Worm (Caenorhabditis elegans) whole organism, young adult: ENCODE measurements around the gene mes-1.

Experiments used
- B0019.2 ChIP-seq: fragments of 200-800 bp; sonication (Bioruptor generic); conservative IDR thresholded peaks from 2 replicates; pipeline ENCODE4 v1.3.6; 2022; ENCODE audit warnings: missing genetic modification reagents, missing genetic modification characterization, missing compliant biosample characterization
- D2030.7 ChIP-seq: fragments of 200-800 bp; sonication (Bioruptor generic); IDR thresholded peaks from 2 replicates; pipeline ENCODE4 v1.3.6; 2022; ENCODE audit warnings: missing genetic modification reagents, missing genetic modification characterization, missing compliant biosample characterization
- F10E7.11 ChIP-seq: sonication (generic microtip); optimal IDR thresholded peaks from 2 replicates; lab custom pipeline; 2017; ENCODE audit warnings: mild to moderate bottlenecking, missing genetic modification characterization, moderate library complexity, missing compliant biosample characterization
- F33H1.4 ChIP-seq: fragments of 200-800 bp; sonication (Bioruptor generic); IDR thresholded peaks from 2 replicates; pipeline ENCODE4 v1.3.6; 2022; ENCODE audit warnings: missing genetic modification reagents, missing genetic modification characterization, missing compliant biosample characterization
- F37B4.10 ChIP-seq: fragments of 200-800 bp; sonication (Bioruptor generic); IDR thresholded peaks from 2 replicates; pipeline ENCODE4 v1.3.6; 2022; ENCODE audit warnings: missing genetic modification characterization, missing compliant biosample characterization
- F52B5.7 ChIP-seq: sonication (generic microtip); optimal IDR thresholded peaks from 2 replicates; lab custom pipeline; 2016; ENCODE audit warnings: mild to moderate bottlenecking, missing genetic modification characterization, missing compliant biosample characterization
- F57A8.1 ChIP-seq: fragments of 200-800 bp; sonication (Bioruptor generic); optimal IDR thresholded peaks from 2 replicates; lab custom pipeline; 2018; ENCODE audit warnings: mild to moderate bottlenecking, missing genetic modification characterization, moderate library complexity, missing compliant biosample characterization
- T07F8.4 ChIP-seq: sonication (generic microtip); optimal IDR thresholded peaks from 2 replicates; lab custom pipeline; 2016; ENCODE audit warnings: mild to moderate bottlenecking, missing genetic modification characterization, moderate library complexity, missing compliant biosample characterization
- Y56A3A.18 ChIP-seq: fragments of 200-800 bp; sonication (Bioruptor generic); IDR thresholded peaks from 2 replicates; pipeline ENCODE4 v1.3.6; 2022; ENCODE audit warnings: missing genetic modification reagents, missing genetic modification characterization, missing compliant biosample characterization
- Y79H2A.3 ChIP-seq: fragments of 200-800 bp; sonication (Bioruptor generic); conservative IDR thresholded peaks from 2 replicates; pipeline ENCODE4 v1.3.6; 2022; ENCODE audit warnings: missing genetic modification reagents, missing genetic modification characterization, missing compliant biosample characterization
- akir-1 ChIP-seq: fragments of 200-800 bp; sonication (Bioruptor generic); optimal IDR thresholded peaks from 2 replicates; lab custom pipeline; 2018; ENCODE audit warnings: mild to moderate bottlenecking, missing genetic modification characterization, moderate library complexity, missing compliant biosample characterization
- attf-3 ChIP-seq: fragments of 200-800 bp; sonication (Bioruptor generic); conservative IDR thresholded peaks from 2 replicates; pipeline ENCODE4 v1.3.6; 2022; ENCODE audit warnings: missing genetic modification reagents, missing genetic modification characterization, missing compliant biosample characterization
- attf-5 ChIP-seq: fragments of 200-800 bp; sonication (Bioruptor generic); optimal IDR thresholded peaks from 2 replicates; lab custom pipeline; 2018; ENCODE audit warnings: mild to moderate bottlenecking, missing genetic modification characterization, missing compliant biosample characterization
- bed-1 ChIP-seq: fragments of 200-800 bp; sonication (Bioruptor generic); IDR thresholded peaks from 2 replicates; pipeline ENCODE4 v1.3.6; 2022; ENCODE audit warnings: missing genetic modification reagents, missing genetic modification characterization, missing compliant biosample characterization
- ccch-3 ChIP-seq: fragments of 200-800 bp; sonication (Bioruptor generic); optimal IDR thresholded peaks from 2 replicates; lab custom pipeline; 2018; ENCODE audit warnings: mild to moderate bottlenecking, missing genetic modification characterization, missing compliant biosample characterization
- ceh-100 ChIP-seq: fragments of 200-800 bp; sonication (Bioruptor generic); IDR thresholded peaks from 2 replicates; pipeline ENCODE4 v1.3.6; 2022; ENCODE audit warnings: missing genetic modification reagents, missing genetic modification characterization, missing compliant biosample characterization
- ceh-40 ChIP-seq: fragments of 200-800 bp; sonication (Bioruptor generic); IDR thresholded peaks from 2 replicates; pipeline ENCODE4 v1.3.6; 2022; ENCODE audit warnings: missing genetic modification characterization, missing compliant biosample characterization
- die-1 ChIP-seq: sonication (generic microtip); optimal IDR thresholded peaks from 2 replicates; lab custom pipeline; 2016; ENCODE audit warnings: missing genotype, mild to moderate bottlenecking, missing genetic modification characterization, missing compliant biosample characterization
- dox-1 ChIP-seq: fragments of 200-800 bp; sonication (Bioruptor generic); IDR thresholded peaks from 2 replicates; pipeline ENCODE4 v1.3.6; 2022; ENCODE audit warnings: missing genetic modification reagents, missing genetic modification characterization, missing compliant biosample characterization
- efl-1 ChIP-seq: fragments of 150-350 bp; optimal IDR thresholded peaks from 2 replicates; lab custom pipeline; 2014; ENCODE audit warnings: missing biosample characterization, missing genetic modification reagents, missing genetic modification characterization
- egl-18 ChIP-seq: fragments of 200-800 bp; sonication (Bioruptor generic); IDR thresholded peaks from 2 replicates; pipeline ENCODE4 v1.3.6; 2022; ENCODE audit warnings: missing genetic modification reagents, missing genetic modification characterization, missing compliant biosample characterization
- egl-44 ChIP-seq: fragments of 200-800 bp; sonication (Bioruptor generic); IDR thresholded peaks from 2 replicates; pipeline ENCODE4 v1.3.6; 2022; ENCODE audit warnings: missing genetic modification reagents, missing genetic modification characterization, missing compliant biosample characterization
- ekl-4 ChIP-seq: fragments of 200-800 bp; sonication (Bioruptor generic); IDR thresholded peaks from 2 replicates; pipeline ENCODE4 v1.3.6; 2022; ENCODE audit warnings: missing genetic modification reagents, missing genetic modification characterization, missing compliant biosample characterization
- fkh-3 ChIP-seq: sonication (generic microtip); optimal IDR thresholded peaks from 2 replicates; lab custom pipeline; 2016; ENCODE audit warnings: mild to moderate bottlenecking, missing genetic modification characterization, missing compliant biosample characterization
- him-1 ChIP-seq: sonication (generic microtip); optimal IDR thresholded peaks from 2 replicates; lab custom pipeline; 2016; ENCODE audit warnings: missing genotype, missing genetic modification reagents, missing genetic modification characterization, missing compliant biosample characterization
- hmg-1.2 ChIP-seq: fragments of 200-800 bp; sonication (Bioruptor generic); IDR thresholded peaks from 2 replicates; pipeline ENCODE4 v1.3.6; 2022; ENCODE audit warnings: missing genetic modification reagents, missing genetic modification characterization, missing compliant biosample characterization
- hrde-1 ChIP-seq: sonication (generic microtip); optimal IDR thresholded peaks from 2 replicates; lab custom pipeline; 2016; ENCODE audit warnings: missing genetic modification characterization, mild to moderate bottlenecking, missing compliant biosample characterization, moderate library complexity, missing genotype, missing genetic modification reagents, borderline replicate concordance
- hsf-1 ChIP-seq: fragments of 200-800 bp; sonication (Bioruptor generic); IDR thresholded peaks from 2 replicates; pipeline ENCODE4 v1.3.6; 2022; ENCODE audit warnings: missing genetic modification reagents, missing genetic modification characterization, missing compliant biosample characterization
- let-607 ChIP-seq, 2 experiments: fragments of 200-800 bp in 1 of 2; sonication (Bioruptor generic) in 1 of 2; sonication (generic microtip) in 1 of 2; optimal IDR thresholded peaks; 2 replicates each; lab custom pipeline; 2016 to 2018; ENCODE audit warnings: mild to moderate bottlenecking in 2 of 2, missing compliant biosample characterization in 2 of 2, missing genetic modification characterization in 2 of 2, moderate library complexity in 2 of 2, missing genotype in 1 of 2
- lin-35 ChIP-seq, 3 experiments: fragments of 150-350 bp in 2 of 3; sonication (generic microtip) in 1 of 3; optimal IDR thresholded peaks; 2 replicates each; lab custom pipeline; 2014 to 2018; ENCODE audit warnings: missing biosample characterization in 3 of 3, missing genetic modification characterization in 3 of 3, missing genetic modification reagents in 3 of 3
- lsl-1 ChIP-seq: fragments of 200-800 bp; sonication (Bioruptor generic); optimal IDR thresholded peaks from 2 replicates; lab custom pipeline; 2018; ENCODE audit warnings: mild to moderate bottlenecking, missing genetic modification characterization, moderate library complexity, missing compliant biosample characterization
- lsy-27 ChIP-seq: sonication (generic microtip); optimal IDR thresholded peaks from 2 replicates; lab custom pipeline; 2017; ENCODE audit warnings: missing genetic modification characterization, mild to moderate bottlenecking, missing compliant biosample characterization, antibody characterized with exemption, missing genotype, borderline replicate concordance; ENCODE audit not compliant: insufficient read depth
- mes-4 ChIP-seq: sonication (generic microtip); optimal IDR thresholded peaks from 2 replicates; lab custom pipeline; 2016; ENCODE audit warnings: missing genotype, missing genetic modification characterization, missing compliant biosample characterization
- nfya-2 ChIP-seq: fragments of 200-800 bp; sonication (Bioruptor generic); IDR thresholded peaks from 2 replicates; pipeline ENCODE4 v1.3.6; 2022; ENCODE audit warnings: missing genetic modification reagents, missing genetic modification characterization, missing compliant biosample characterization
- nfyb-1 ChIP-seq: fragments of 200-800 bp; sonication (Bioruptor generic); IDR thresholded peaks from 2 replicates; pipeline ENCODE4 v1.3.6; 2022; ENCODE audit warnings: missing genetic modification reagents, missing genetic modification characterization, missing compliant biosample characterization
- rec-8 ChIP-seq, 2 experiments: sonication (generic microtip); optimal IDR thresholded peaks; 2 replicates each; lab custom pipeline; 2016; ENCODE audit warnings: mild to moderate bottlenecking in 2 of 2, missing genetic modification characterization in 2 of 2, missing genetic modification reagents in 2 of 2, missing genotype in 2 of 2, missing biosample characterization in 1 of 2, missing compliant biosample characterization in 1 of 2, moderate library complexity in 1 of 2
- rpc-1 ChIP-seq, 2 experiments: fragments of 150-350 bp in 1 of 2; sonication (generic microtip) in 1 of 2; optimal IDR thresholded peaks; 2 replicates each; lab custom pipeline; 2014 to 2018; ENCODE audit warnings: missing biosample characterization in 1 of 2, missing genetic modification characterization in 1 of 2, missing genetic modification reagents in 1 of 2, missing genotype in 1 of 2
- sea-2 ChIP-seq: fragments of 200-800 bp; sonication (Bioruptor generic); IDR thresholded peaks from 2 replicates; pipeline ENCODE4 v1.3.6; 2022; ENCODE audit warnings: missing genetic modification characterization, missing compliant biosample characterization
- snpc-1.3 ChIP-seq: sonication (generic microtip); optimal IDR thresholded peaks from 2 replicates; lab custom pipeline; 2017; ENCODE audit warnings: missing genetic modification characterization, mild to moderate bottlenecking, missing compliant biosample characterization, antibody characterized with exemption, moderate library complexity, missing genotype, missing genetic modification reagents; ENCODE audit not compliant: insufficient read depth
- xnd-1 ChIP-seq: sonication (generic microtip); optimal IDR thresholded peaks from 2 replicates; lab custom pipeline; 2016; ENCODE audit warnings: missing genotype, missing genetic modification reagents, missing genetic modification characterization, missing compliant biosample characterization
- ztf-28 ChIP-seq: fragments of 200-800 bp; sonication (Bioruptor generic); IDR thresholded peaks from 2 replicates; pipeline ENCODE4 v1.3.6; 2022; ENCODE audit warnings: missing genetic modification reagents, missing genetic modification characterization, missing compliant biosample characterization

Gene mes-1

ce11 chrX:11828661-11829060 lies 28.6 kb upstream of the mes-1 start:
- TF ChIP-seq ekl-4 (GFP tag; lab: Robert Waterston, UW) (no peak), fkh-3 (tag; lab: Kevin White, UChicago) (no peak), hsf-1 (GFP tag; lab: Robert Waterston, UW) (no peak), ccch-3 (GFP tag; lab: Kevin White, UChicago) (no peak), ceh-40 (GFP tag; lab: Robert Waterston, UW) (no peak)

- TF ChIP-seq efl-1, result no peak
- TF ChIP-seq, all 124 proteins: peak for 0
These were observed 19.9 kb upstream of the mes-1 start, which contains the start of gene taf-7.1 for ce11 chrX:11837378-11837777. Gene taf-7.1 (minus strand): TSS chrX:11837478.

- TF ChIP-seq attf-5 (no peak), ekl-4 (GFP tag; lab: Robert Waterston, UW) (no peak), snpc-1.3 (tag; lab: Kevin White, UChicago) (no peak), sea-2 (no peak), let-607 (tag; optimal IDR thresholded peaks at IDR 0.05; lab: Kevin White, UChicago) (no peak), ceh-100 (GFP tag; lab: Robert Waterston, UW) (no peak), nfyb-1 (GFP tag; lab: Robert Waterston, UW) (no peak), B0019.2 (GFP tag; lab: Robert Waterston, UW) (no peak), F10E7.11 (no peak), attf-3 (no peak), rpc-1 (optimal IDR thresholded peaks at IDR 0.05; lab: Kevin White, UChicago) (no peak), rpc-1 (tag; optimal IDR thresholded peaks at IDR 0.05; lab: Kevin White, UChicago) (no peak), hrde-1 (tag; lab: Kevin White, UChicago) (no peak), bed-1 (no peak), xnd-1 (tag; lab: Kevin White, UChicago) (no peak), rec-8 (tag; optimal IDR thresholded peaks at IDR 0.05; lab: Kevin White, UChicago) (no peak)
These were observed 13.9 kb upstream of the mes-1 start, which contains the start of gene F54F7.2 for ce11 chrX:11843363-11843762. Gene F54F7.2 (plus strand): TSS chrX:11843663.

- TF ChIP-seq F33H1.4 (GFP tag; lab: Robert Waterston, UW), result no peak
- no peak for TF ChIP-seq hmg-1.2 (GFP tag; lab: Robert Waterston, UW)
- TF ChIP-seq Y56A3A.18 (GFP tag; lab: Robert Waterston, UW), result no peak
These were observed 8.7 kb upstream of the mes-1 start, which contains the start of gene F54F7.9 for ce11 chrX:11848618-11849017. Gene F54F7.9 (minus strand): TSS chrX:11848718.

ce11 chrX:11850082-11850481 lies 7.2 kb upstream of the mes-1 start, which contains the start of gene F54F7.3:
Gene F54F7.3 (minus strand): TSS chrX:11850182.
- TF ChIP-seq lin-35 (GFP tag; optimal IDR thresholded peaks at IDR 0.05; lab: Kevin White, UChicago) (no peak), dox-1 (GFP tag; lab: Robert Waterston, UW) (no peak), F52B5.7 (tag; lab: Kevin White, UChicago) (no peak), T07F8.4 (no peak), die-1 (no peak), ztf-28 (GFP tag; lab: Robert Waterston, UW) (no peak), D2030.7 (GFP tag; lab: Robert Waterston, UW) (no peak), mes-4 (tag; lab: Kevin White, UChicago) (no peak), him-1 (tag; lab: Kevin White, UChicago) (no peak), Y79H2A.3 (GFP tag; lab: Robert Waterston, UW) (no peak), F57A8.1 (GFP tag; lab: Kevin White, UChicago) (no peak), F37B4.10 (no peak), rpc-1 (optimal IDR thresholded peaks at IDR 0.05; lab: Kevin White, UChicago) (no peak), rpc-1 (tag; optimal IDR thresholded peaks at IDR 0.05; lab: Kevin White, UChicago) (no peak), nfya-2 (no peak), egl-44 (GFP tag; lab: Robert Waterston, UW) (no peak), lsy-27 (no peak), egl-18 (GFP tag; lab: Robert Waterston, UW) (no peak), hsf-1 (GFP tag; lab: Robert Waterston, UW) (no peak), akir-1 (GFP tag; lab: Kevin White, UChicago) (no peak), lsl-1 (no peak)
- TF ChIP-seq, all 124 proteins: peak for 0
